Worm (Caenorhabditis elegans): ENCODE results near the gene mdf-2.

Gene mdf-2

DNA sequence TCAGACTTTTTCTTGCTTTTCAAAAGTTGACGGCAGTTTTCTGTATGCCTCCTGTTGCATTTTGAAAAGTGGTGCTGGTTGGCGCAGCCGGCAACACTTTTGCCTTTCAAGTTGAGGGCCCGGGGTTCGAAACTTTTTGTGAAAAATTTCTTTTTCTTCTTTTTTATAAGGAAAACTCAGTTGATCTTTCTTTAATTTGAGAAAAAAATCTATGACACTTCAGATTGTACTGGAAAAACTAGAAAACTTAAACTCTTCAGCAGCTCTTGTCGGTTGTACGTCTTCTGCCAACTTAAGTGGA, 23.9 kb upstream of the mdf-2 start (continued):
- TF ChIP-seq nhr-28 (tag; optimal IDR thresholded peaks at IDR 0.05) (no peak), aly-2 (tag; optimal IDR thresholded peaks at IDR 0.05) (no peak)

DNA sequence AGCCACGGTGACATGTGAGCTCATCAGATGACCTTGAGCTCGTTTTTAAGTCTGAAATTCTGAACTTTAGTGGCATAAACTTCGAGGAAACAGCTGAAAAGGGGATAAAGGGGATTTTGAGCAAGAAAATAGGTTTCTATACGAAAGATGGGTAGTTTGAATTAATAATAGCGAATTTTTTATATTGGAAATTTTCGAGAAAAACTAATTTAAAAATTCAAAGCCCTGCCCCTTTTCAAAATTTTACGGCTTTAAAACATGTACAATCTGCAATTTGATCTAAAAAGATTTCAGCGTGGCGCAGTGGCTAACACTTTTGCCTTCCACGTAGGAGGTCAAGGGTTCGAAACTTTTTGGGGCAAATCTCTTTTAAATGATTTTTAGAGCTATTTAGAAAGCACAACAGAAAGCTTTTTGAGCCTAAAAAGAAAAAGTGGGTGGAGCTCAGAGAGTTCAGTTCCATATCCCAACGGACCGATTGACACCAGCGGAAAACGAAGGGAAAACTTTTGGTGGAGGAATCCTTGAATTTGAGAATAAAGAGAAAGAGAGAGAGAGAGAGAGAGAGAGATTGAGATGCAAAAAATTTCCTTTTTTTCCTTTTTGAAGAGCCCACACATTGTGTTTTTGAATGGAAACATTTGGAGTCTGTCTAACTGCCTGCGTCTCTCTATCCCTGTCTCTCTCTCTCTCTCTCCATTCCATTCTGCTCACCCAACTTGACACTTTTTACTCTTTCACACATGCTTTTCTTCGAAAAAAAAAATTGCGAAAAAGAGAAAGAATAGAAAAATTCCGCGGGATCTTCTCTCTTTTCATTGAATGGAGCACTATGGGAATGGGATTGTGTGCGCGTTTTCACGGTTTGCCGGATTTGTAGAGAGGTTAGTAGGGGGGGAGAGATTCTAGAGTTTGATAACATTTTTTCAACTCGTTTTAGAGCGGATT, 23.3 kb upstream of the mdf-2 start, which contains the start of gene Y69A2AR.31:
Y69A2AR.31 (minus strand) TSS at position 51 of the 948 bp plus-strand sequence.
- TF ChIP-seq Y105C5A.15 (GFP tag; IDR thresholded peaks at IDR 0.05), result peak; percentile 88
- TF ChIP-seq egl-27 (tag; optimal IDR thresholded peaks at IDR 0.05), result no peak
- no peak for TF ChIP-seq ztf-7 (tag; optimal IDR thresholded peaks at IDR 0.05)
- TF ChIP-seq mdl-1 (tag; optimal IDR thresholded peaks at IDR 0.05), result no peak
- no peak for TF ChIP-seq zfp-3 (GFP tag; conservative IDR thresholded peaks at IDR 0.05)
- no peak for TF ChIP-seq spr-3 (GFP tag; optimal IDR thresholded peaks at IDR 0.05)
- TF ChIP-seq sdz-12 (GFP tag; optimal IDR thresholded peaks at IDR 0.05), result no peak
- TF ChIP-seq dve-1 (tag; optimal IDR thresholded peaks at IDR 0.05; ENCODE audit: insufficient read depth), result no peak
- peak in 1 of 2 experiments; percentile 5 for TF ChIP-seq daf-16 (GFP tag; optimal IDR thresholded peaks at IDR 0.05)
- TF ChIP-seq daf-16 (tag; optimal IDR thresholded peaks at IDR 0.05), result peak; percentile 15
- peak; percentile 74 for TF ChIP-seq lin-38 (GFP tag; IDR thresholded peaks at IDR 0.05)
- peak; percentile 95 for TF ChIP-seq aha-1 (tag)
- TF ChIP-seq zfp-2 (tag; optimal IDR thresholded peaks at IDR 0.05), result no peak
- TF ChIP-seq ZK546.5 (tag; optimal IDR thresholded peaks at IDR 0.05), result no peak
- no peak for TF ChIP-seq jun-1 (tag; optimal IDR thresholded peaks at IDR 0.05)
- peak; percentile 45 for TF ChIP-seq lir-3 (tag; optimal IDR thresholded peaks at IDR 0.05)
- TF ChIP-seq D1046.2 (GFP tag; IDR thresholded peaks at IDR 0.05), result 0 out of 2 replicates have a peak, but pooled peaks have one; percentile 64
- peak; percentile 65 for TF ChIP-seq Y5F2A.4 (GFP tag; optimal IDR thresholded peaks at IDR 0.05)
- TF ChIP-seq tra-1 (GFP tag; IDR thresholded peaks at IDR 0.05), result 0 out of 2 replicates have a peak, but pooled peaks have one; percentile 54
- TF ChIP-seq F37D6.2 (tag; optimal IDR thresholded peaks at IDR 0.05), result no peak
- TF ChIP-seq Y48G9A.11 (GFP tag; IDR thresholded peaks at IDR 0.05), result peak; percentile 76
- TF ChIP-seq cey-2 (tag; optimal IDR thresholded peaks at IDR 0.05; ENCODE audit: borderline replicate concordance, insufficient read depth), result no peak
- no peak for TF ChIP-seq tag-97 (GFP tag; IDR thresholded peaks at IDR 0.05)
- TF ChIP-seq F44E2.7 (GFP tag; IDR thresholded peaks at IDR 0.05), result 0 out of 2 replicates have a peak, but pooled peaks have one; percentile 59
- no peak for TF ChIP-seq unc-130 (GFP tag; optimal IDR thresholded peaks at IDR 0.05)
- TF ChIP-seq ZK337.2 (GFP tag; IDR thresholded peaks at IDR 0.05), result no peak
- TF ChIP-seq nhr-10 (tag; optimal IDR thresholded peaks at IDR 0.05), result no peak
- TF ChIP-seq zip-2 (tag; optimal IDR thresholded peaks at IDR 0.05), result no peak
- no peak for TF ChIP-seq madf-9 (GFP tag; conservative IDR thresholded peaks at IDR 0.05)
- no peak for TF ChIP-seq ztf-11 (tag; optimal IDR thresholded peaks at IDR 0.05)
- TF ChIP-seq dmd-8 (GFP tag; IDR thresholded peaks at IDR 0.05), result peak; percentile 76
- no peak for TF ChIP-seq mdt-29 (GFP tag; IDR thresholded peaks at IDR 0.05)
- peak; percentile 55 for TF ChIP-seq egl-43 (GFP tag; IDR thresholded peaks at IDR 0.05)
- TF ChIP-seq dpl-1 (GFP tag; optimal IDR thresholded peaks at IDR 0.05), result no peak
- no peak for TF ChIP-seq ceh-28 (tag; optimal IDR thresholded peaks at IDR 0.05)
- peak; percentile 63 for TF ChIP-seq snpc-1.2 (GFP tag; IDR thresholded peaks at IDR 0.05)
- peak; percentile 80 for TF ChIP-seq lim-7 (GFP tag; IDR thresholded peaks at IDR 0.05)
- peak; percentile 67; the same call in 1 of the 2 replicates for TF ChIP-seq vab-7 (GFP tag; IDR thresholded peaks at IDR 0.05)
- peak; percentile 72; the same call in 1 of the 2 replicates for TF ChIP-seq arid-1 (GFP tag; conservative IDR thresholded peaks at IDR 0.05)
- TF ChIP-seq rbr-2 (tag; optimal IDR thresholded peaks at IDR 0.05), result no peak
- no peak for TF ChIP-seq mxl-3 (GFP tag; optimal IDR thresholded peaks at IDR 0.05)
- TF ChIP-seq ceh-32 (tag; optimal IDR thresholded peaks at IDR 0.05; ENCODE audit: poor library complexity), result no peak
- 0 out of 2 replicates have a peak, but pooled peaks have one; percentile 38 for TF ChIP-seq daf-8 (GFP tag; IDR thresholded peaks at IDR 0.05)
- no peak for TF ChIP-seq ces-1 (GFP tag; optimal IDR thresholded peaks at IDR 0.05)
- TF ChIP-seq madf-5 (GFP tag; IDR thresholded peaks at IDR 0.05), result 0 out of 4 replicates have a peak, but pooled peaks of 1 of the 2 experiments have one; percentile 50
- no peak for TF ChIP-seq F10B5.3 (tag; optimal IDR thresholded peaks at IDR 0.05)
